Worm (Caenorhabditis elegans) whole organism, L4 larva: ENCODE data around the gene F40G9.12.

ENCODE experiments used
- D1046.2 ChIP-seq: fragments of 200-800 bp; sonication (Bioruptor generic); IDR thresholded peaks from 2 replicates; pipeline ENCODE4 v1.3.6; 2022; ENCODE audit warnings: missing genetic modification characterization, missing compliant biosample characterization
- F10B5.3 ChIP-seq: sonication (generic microtip); optimal IDR thresholded peaks from 2 replicates; lab custom pipeline; 2016; ENCODE audit warnings: mild to moderate bottlenecking, missing genetic modification characterization, missing compliant biosample characterization
- F26F4.8 ChIP-seq: fragments of 200-800 bp; sonication (Bioruptor generic); conservative IDR thresholded peaks from 2 replicates; pipeline ENCODE4 v1.3.6; 2022; ENCODE audit warnings: missing genetic modification characterization, missing compliant biosample characterization
- F44E2.7 ChIP-seq: fragments of 200-800 bp; sonication (Bioruptor generic); IDR thresholded peaks from 2 replicates; pipeline ENCODE4 v2.1.2; 2022; ENCODE audit warnings: missing genetic modification characterization, missing compliant biosample characterization
- F49E8.2 ChIP-seq: sonication (generic microtip); optimal IDR thresholded peaks from 2 replicates; lab custom pipeline; 2016; ENCODE audit warnings: missing compliant biosample characterization, mild to moderate bottlenecking, missing genetic modification characterization, borderline replicate concordance
- T20F7.1 ChIP-seq: fragments of 200-800 bp; sonication (Bioruptor generic); optimal IDR thresholded peaks from 2 replicates; lab custom pipeline; 2018; ENCODE audit warnings: mild to moderate bottlenecking, missing genetic modification characterization, missing compliant biosample characterization
- Y105C5A.15 ChIP-seq: fragments of 200-800 bp; sonication (Bioruptor generic); IDR thresholded peaks from 2 replicates; pipeline ENCODE4 v1.3.6; 2022; ENCODE audit warnings: missing genetic modification characterization, missing compliant biosample characterization
- ZK546.5 ChIP-seq, 2 experiments: sonication (generic microtip); optimal IDR thresholded peaks; 2 replicates each; lab custom pipeline; 2017; ENCODE audit warnings: missing biosample characterization in 2 of 2, missing genetic modification characterization in 2 of 2
- ama-1 ChIP-seq: fragments of 150-350 bp; optimal IDR thresholded peaks from 2 replicates; lab custom pipeline; 2014; ENCODE audit warnings: inconsistent platforms, mixed read lengths
- ceh-32 ChIP-seq: sonication (generic microtip); optimal IDR thresholded peaks from 2 replicates; lab custom pipeline; 2016; ENCODE audit warnings: mild to moderate bottlenecking, missing genetic modification characterization, missing compliant biosample characterization; ENCODE audit not compliant: poor library complexity
- ceh-62 ChIP-seq: sonication (generic microtip); optimal IDR thresholded peaks from 2 replicates; lab custom pipeline; 2017; ENCODE audit warnings: missing biosample characterization, missing genetic modification characterization
- daf-12 ChIP-seq: fragments of 150-350 bp; optimal IDR thresholded peaks from 2 replicates; lab custom pipeline; 2014; ENCODE audit warnings: missing biosample characterization, missing genetic modification reagents, missing genetic modification characterization
- daf-16 ChIP-seq, 3 experiments: sonication (generic microtip); optimal IDR thresholded peaks; 2 replicates each; lab custom pipeline; 2016 to 2017; ENCODE audit warnings: missing genetic modification characterization in 3 of 3, missing genetic modification reagents in 3 of 3, mild to moderate bottlenecking in 2 of 3, missing compliant biosample characterization in 2 of 3, missing biosample characterization in 1 of 3, moderate library complexity in 1 of 3
- daf-8 ChIP-seq: fragments of 200-800 bp; sonication (Bioruptor generic); IDR thresholded peaks from 2 replicates; pipeline ENCODE4 v1.3.6; 2022; ENCODE audit warnings: missing genetic modification characterization, missing compliant biosample characterization
- dmd-6 ChIP-seq: fragments of 200-800 bp; sonication (Bioruptor generic); IDR thresholded peaks from 2 replicates; pipeline ENCODE4 v1.3.6; 2022; ENCODE audit warnings: missing genetic modification reagents, missing genetic modification characterization, missing compliant biosample characterization
- dmd-8 ChIP-seq: fragments of 200-800 bp; sonication (Bioruptor generic); IDR thresholded peaks from 2 replicates; pipeline ENCODE4 v1.3.6; 2022; ENCODE audit warnings: missing genetic modification characterization, missing compliant biosample characterization
- dve-1 ChIP-seq: sonication (generic microtip); optimal IDR thresholded peaks from 2 replicates; lab custom pipeline; 2017; ENCODE audit warnings: antibody characterized with exemption, mild to moderate bottlenecking, missing genetic modification characterization, missing compliant biosample characterization; ENCODE audit not compliant: insufficient read depth
- egl-27 ChIP-seq: sonication (generic microtip); optimal IDR thresholded peaks from 3 replicates; lab custom pipeline; 2017; ENCODE audit warnings: missing biosample characterization, missing genetic modification reagents, missing genetic modification characterization
- fkh-10 ChIP-seq: fragments of 150-350 bp; optimal IDR thresholded peaks from 2 replicates; lab custom pipeline; 2014; ENCODE audit warnings: missing biosample characterization, missing genetic modification reagents, missing genetic modification characterization
- hif-1 ChIP-seq, 2 experiments: sonication (generic microtip); optimal IDR thresholded peaks; 2 replicates each; lab custom pipeline; 2016 to 2017; ENCODE audit warnings: missing compliant biosample characterization in 2 of 2, missing genetic modification characterization in 2 of 2, missing genetic modification reagents in 2 of 2, missing genotype in 2 of 2, mild to moderate bottlenecking in 1 of 2
- hlh-11 ChIP-seq: fragments of 200-800 bp; sonication (Bioruptor generic); optimal IDR thresholded peaks from 2 replicates; lab custom pipeline; 2018; ENCODE audit warnings: mild to moderate bottlenecking, missing genetic modification characterization, missing compliant biosample characterization
- hlh-30 ChIP-seq: sonication (generic microtip); optimal IDR thresholded peaks from 2 replicates; lab custom pipeline; 2017; ENCODE audit warnings: antibody characterized with exemption, mild to moderate bottlenecking, missing genetic modification characterization, missing compliant biosample characterization; ENCODE audit not compliant: insufficient read depth
- hmg-1.1 ChIP-seq: fragments of 200-800 bp; sonication (Bioruptor generic); IDR thresholded peaks from 2 replicates; pipeline ENCODE4 v1.3.6; 2022; ENCODE audit warnings: missing genetic modification reagents, missing genetic modification characterization, missing compliant biosample characterization
- jun-1 ChIP-seq: fragments of 150-350 bp; optimal IDR thresholded peaks from 2 replicates; lab custom pipeline; 2014; ENCODE audit warnings: missing biosample characterization, missing genetic modification reagents, missing genetic modification characterization
- lim-7 ChIP-seq: fragments of 200-800 bp; sonication (Bioruptor generic); IDR thresholded peaks from 2 replicates; pipeline ENCODE4 v1.3.6; 2022; ENCODE audit warnings: missing genetic modification characterization, missing compliant biosample characterization
- lin-1 ChIP-seq: fragments of 200-800 bp; sonication (Bioruptor generic); IDR thresholded peaks from 2 replicates; pipeline ENCODE4 v1.3.6; 2022; ENCODE audit warnings: missing genetic modification reagents, missing genetic modification characterization, missing compliant biosample characterization
- mdl-1 ChIP-seq, 2 experiments: fragments of 150-350 bp in 1 of 2; sonication (generic microtip) in 1 of 2; optimal IDR thresholded peaks; 2 replicates each; lab custom pipeline; 2014 to 2017; ENCODE audit warnings: missing biosample characterization in 2 of 2, missing genetic modification characterization in 2 of 2
- mdt-29 ChIP-seq: fragments of 200-800 bp; sonication (Bioruptor generic); IDR thresholded peaks from 2 replicates; pipeline ENCODE4 v1.3.6; 2022; ENCODE audit warnings: missing genetic modification reagents, missing genetic modification characterization, missing compliant biosample characterization
- mep-1 ChIP-seq: fragments of 150-350 bp; sonication (generic microtip); optimal IDR thresholded peaks from 3 replicates; lab custom pipeline; 2014; ENCODE audit warnings: missing biosample characterization, missing genetic modification characterization
- nhr-237 ChIP-seq: sonication (generic microtip); optimal IDR thresholded peaks from 2 replicates; lab custom pipeline; 2017; ENCODE audit warnings: missing biosample characterization, missing genetic modification characterization
- nhr-28 ChIP-seq: fragments of 150-350 bp; optimal IDR thresholded peaks from 2 replicates; lab custom pipeline; 2014; ENCODE audit warnings: missing biosample characterization, missing genetic modification characterization
- nhr-48 ChIP-seq: sonication (generic microtip); optimal IDR thresholded peaks from 2 replicates; lab custom pipeline; 2016; ENCODE audit warnings: mild to moderate bottlenecking, missing genetic modification characterization, missing compliant biosample characterization
- nhr-6 ChIP-seq: fragments of 150-350 bp; optimal IDR thresholded peaks from 2 replicates; lab custom pipeline; 2014; ENCODE audit warnings: missing biosample characterization, missing genetic modification characterization
- nhr-77 ChIP-seq: fragments of 150-350 bp; optimal IDR thresholded peaks from 2 replicates; lab custom pipeline; 2014; ENCODE audit warnings: missing biosample characterization, missing genetic modification characterization
- pqm-1 ChIP-seq: sonication (generic microtip); optimal IDR thresholded peaks from 2 replicates; lab custom pipeline; 2017; ENCODE audit warnings: missing biosample characterization, missing genetic modification characterization
- set-16 ChIP-seq: fragments of 200-800 bp; sonication (Bioruptor generic); IDR thresholded peaks from 2 replicates; pipeline ENCODE4 v1.3.6; 2022; ENCODE audit warnings: missing genetic modification reagents, missing genetic modification characterization, missing compliant biosample characterization
- snpc-1.2 ChIP-seq: fragments of 200-800 bp; sonication (Bioruptor generic); IDR thresholded peaks from 2 replicates; pipeline ENCODE4 v1.3.6; 2022; ENCODE audit warnings: missing genetic modification reagents, missing genetic modification characterization, missing compliant biosample characterization
- spr-3 ChIP-seq: fragments of 200-800 bp; sonication (Bioruptor generic); optimal IDR thresholded peaks from 2 replicates; lab custom pipeline; 2018; ENCODE audit warnings: mild to moderate bottlenecking, missing genetic modification characterization, missing compliant biosample characterization
- unc-130 ChIP-seq: sonication (generic microtip); optimal IDR thresholded peaks from 2 replicates; lab custom pipeline; 2016; ENCODE audit warnings: missing genetic modification reagents, missing genetic modification characterization, missing compliant biosample characterization
- unc-39 ChIP-seq: sonication (generic microtip); optimal IDR thresholded peaks from 2 replicates; lab custom pipeline; 2017; ENCODE audit warnings: missing biosample characterization, missing genetic modification characterization
- zip-2 ChIP-seq: fragments of 150-350 bp; optimal IDR thresholded peaks from 2 replicates; lab custom pipeline; 2014; ENCODE audit warnings: missing biosample characterization, missing genetic modification characterization

Gene F40G9.12

ce11 chrIII:145078-145477 is 26.6 kb upstream of the F40G9.12 start, which contains the start of the genes T17A3.12 and fbxb-83:
TSS of gene T17A3.12 (minus strand) at chrIII:145178.
TSS of gene fbxb-83 (minus strand) at chrIII:145211.
- TF ChIP-seq daf-12 (tag; lab: Kevin White, UChicago), result no peak
- TF ChIP-seq hif-1 (tag; optimal IDR thresholded peaks at IDR 0.05; lab: Kevin White, UChicago), result no peak
- no peak for TF ChIP-seq spr-3
- no peak for TF ChIP-seq nhr-48 (tag; lab: Kevin White, UChicago)
- TF ChIP-seq F49E8.2 (tag; lab: Kevin White, UChicago), result no peak
- no peak for TF ChIP-seq ZK546.5 (tag; optimal IDR thresholded peaks at IDR 0.05; lab: Kevin White, UChicago)
- no peak for TF ChIP-seq lim-7 (GFP tag; lab: Robert Waterston, UW)
- TF ChIP-seq jun-1 (tag; lab: Kevin White, UChicago), result no peak
- no peak for TF ChIP-seq D1046.2 (GFP tag; lab: Robert Waterston, UW)
- no peak for TF ChIP-seq lin-1
- TF ChIP-seq mep-1, result no peak
- TF ChIP-seq Y105C5A.15 (GFP tag; lab: Robert Waterston, UW), result no peak
- TF ChIP-seq ceh-62 (tag; lab: Kevin White, UChicago), result no peak
- TF ChIP-seq mdl-1 (tag; optimal IDR thresholded peaks at IDR 0.05; lab: Kevin White, UChicago), result no peak
- TF ChIP-seq ama-1, result no peak
- TF ChIP-seq zip-2 (tag; lab: Kevin White, UChicago), result no peak
- no peak for TF ChIP-seq snpc-1.2 (GFP tag; lab: Robert Waterston, UW)
- TF ChIP-seq, all 104 proteins: peak for 0

- TF ChIP-seq hmg-1.1 (GFP tag; lab: Robert Waterston, UW), result no peak
- TF ChIP-seq mdt-29 (GFP tag; lab: Robert Waterston, UW), result no peak
- TF ChIP-seq dve-1 (tag; lab: Kevin White, UChicago), result no peak
- no peak for TF ChIP-seq mdl-1 (tag; optimal IDR thresholded peaks at IDR 0.05; lab: Kevin White, UChicago)
- TF ChIP-seq unc-39 (tag; lab: Kevin White, UChicago), result no peak
- no peak for TF ChIP-seq daf-8 (GFP tag; lab: Robert Waterston, UW)
- TF ChIP-seq nhr-6, result no peak
- no peak for TF ChIP-seq dmd-8 (GFP tag; lab: Robert Waterston, UW)
- no peak for TF ChIP-seq F44E2.7 (GFP tag; lab: Robert Waterston, UW)
- no peak for TF ChIP-seq nhr-77 (tag; lab: Kevin White, UChicago)
- no peak for TF ChIP-seq hif-1 (tag; optimal IDR thresholded peaks at IDR 0.05; lab: Kevin White, UChicago)
- TF ChIP-seq F10B5.3 (tag; lab: Kevin White, UChicago), result no peak
- TF ChIP-seq Y105C5A.15 (GFP tag; lab: Robert Waterston, UW), result no peak
- no peak for TF ChIP-seq F26F4.8 (GFP tag; lab: Robert Waterston, UW)
- no peak for TF ChIP-seq daf-16 (GFP tag; optimal IDR thresholded peaks at IDR 0.05; lab: Kevin White, UChicago)
- TF ChIP-seq daf-16 (tag; optimal IDR thresholded peaks at IDR 0.05; lab: Kevin White, UChicago), result no peak
- no peak for TF ChIP-seq ceh-32 (tag; lab: Kevin White, UChicago)
- TF ChIP-seq unc-130 (GFP tag; lab: Kevin White, UChicago), result no peak
- TF ChIP-seq egl-27 (tag; lab: Kevin White, UChicago), result no peak
- no peak for TF ChIP-seq nhr-237 (tag; lab: Kevin White, UChicago)
Measured at ce11 chrIII:146369-146768, 25.3 kb upstream of the F40G9.12 start, which contains the start of gene fbxb-84. TSS of gene fbxb-84 (minus strand) at chrIII:146469.

ce11 chrIII:147570-148076 is 24.0 kb upstream of the F40G9.12 start, which contains the start of gene sqst-5:
TSS of gene sqst-5 (minus strand) at chrIII:147620.
- peak; percentile 63 for TF ChIP-seq pqm-1 (tag; lab: Kevin White, UChicago)
- TF ChIP-seq hlh-30, result no peak
- TF ChIP-seq T20F7.1, result peak; percentile 33
- peak; percentile 15 for TF ChIP-seq hlh-11 (tag; lab: Kevin White, UChicago)
- TF ChIP-seq nhr-48 (tag; lab: Kevin White, UChicago), result no peak
- no peak for TF ChIP-seq set-16
- TF ChIP-seq zip-2 (tag; lab: Kevin White, UChicago), result no peak
- TF ChIP-seq fkh-10 (GFP tag; lab: Kevin White, UChicago), result no peak
- TF ChIP-seq jun-1 (tag; lab: Kevin White, UChicago), result no peak
- TF ChIP-seq hmg-1.1 (GFP tag; lab: Robert Waterston, UW), result no peak
- peak; percentile 66 for TF ChIP-seq nhr-28
- TF ChIP-seq F44E2.7 (GFP tag; lab: Robert Waterston, UW), result no peak
- peak; percentile 66 for TF ChIP-seq dve-1 (tag; lab: Kevin White, UChicago)
- TF ChIP-seq dmd-6 (GFP tag; lab: Robert Waterston, UW), result peak; percentile 34; the same call in 1 of the 2 replicates
- no peak for TF ChIP-seq daf-16 (GFP tag; optimal IDR thresholded peaks at IDR 0.05; lab: Kevin White, UChicago)
- TF ChIP-seq daf-16 (tag; optimal IDR thresholded peaks at IDR 0.05; lab: Kevin White, UChicago), result peak; percentile 46
